Worm (Caenorhabditis elegans) whole organism, late embryonic: Measurements from ENCODE around the gene F53F1.2.

ENCODE experiments used
- C38D4.7 ChIP-seq: fragments of 200-800 bp; sonication (Bioruptor generic); optimal IDR thresholded peaks from 2 replicates; lab custom pipeline; 2018; ENCODE audit warnings: mild to moderate bottlenecking, missing genetic modification characterization, moderate library complexity, missing compliant biosample characterization
- F13H6.1 ChIP-seq: sonication (generic microtip); optimal IDR thresholded peaks from 2 replicates; lab custom pipeline; 2016; ENCODE audit warnings: missing genetic modification characterization, missing compliant biosample characterization
- K02D7.2 ChIP-seq: sonication (generic microtip); optimal IDR thresholded peaks from 2 replicates; lab custom pipeline; 2017; ENCODE audit warnings: mild to moderate bottlenecking, missing genetic modification characterization, missing compliant biosample characterization
- K09A11.1 ChIP-seq: sonication (generic microtip); optimal IDR thresholded peaks from 2 replicates; lab custom pipeline; 2017; ENCODE audit warnings: antibody characterized with exemption, mild to moderate bottlenecking, missing genetic modification characterization, missing compliant biosample characterization; ENCODE audit not compliant: insufficient read depth
- T23F11.4 ChIP-seq: fragments of 200-800 bp; sonication (Bioruptor generic); optimal IDR thresholded peaks from 2 replicates; lab custom pipeline; 2018; ENCODE audit warnings: mild to moderate bottlenecking, missing genetic modification characterization, missing compliant biosample characterization
- ceh-14 ChIP-seq: sonication (generic microtip); optimal IDR thresholded peaks from 2 replicates; lab custom pipeline; 2016; ENCODE audit warnings: missing genotype, missing genetic modification characterization, missing compliant biosample characterization
- ceh-19 ChIP-seq: fragments of 200-800 bp; sonication (Bioruptor generic); optimal IDR thresholded peaks from 2 replicates; lab custom pipeline; 2018; ENCODE audit warnings: mild to moderate bottlenecking, missing genetic modification characterization, missing compliant biosample characterization
- ceh-2 ChIP-seq: sonication (generic microtip); optimal IDR thresholded peaks from 2 replicates; lab custom pipeline; 2016; ENCODE audit warnings: missing genotype, missing genetic modification characterization, missing compliant biosample characterization
- ceh-24 ChIP-seq: sonication (generic microtip); optimal IDR thresholded peaks from 2 replicates; lab custom pipeline; 2016; ENCODE audit warnings: mild to moderate bottlenecking, missing genetic modification characterization, missing compliant biosample characterization
- ceh-30 ChIP-seq: fragments of 150-350 bp; optimal IDR thresholded peaks from 2 replicates; lab custom pipeline; 2014; ENCODE audit warnings: missing biosample characterization, missing genetic modification characterization
- ceh-48 ChIP-seq: sonication (generic microtip); optimal IDR thresholded peaks from 2 replicates; lab custom pipeline; 2016; ENCODE audit warnings: missing genetic modification characterization, inconsistent platforms, missing compliant biosample characterization
- ceh-6 ChIP-seq: fragments of 200-800 bp; sonication (Bioruptor generic); optimal IDR thresholded peaks from 2 replicates; lab custom pipeline; 2018; ENCODE audit warnings: mild to moderate bottlenecking, missing genetic modification characterization, missing compliant biosample characterization
- che-1 ChIP-seq: sonication (generic microtip); optimal IDR thresholded peaks from 2 replicates; lab custom pipeline; 2016; ENCODE audit warnings: mild to moderate bottlenecking, missing genetic modification characterization, missing compliant biosample characterization
- ets-4 ChIP-seq: sonication (generic microtip); optimal IDR thresholded peaks from 2 replicates; lab custom pipeline; 2016; ENCODE audit warnings: missing genetic modification characterization, missing compliant biosample characterization
- fax-1 ChIP-seq: sonication (generic microtip); optimal IDR thresholded peaks from 2 replicates; lab custom pipeline; 2016; ENCODE audit warnings: missing genotype, missing genetic modification characterization, missing compliant biosample characterization
- fkh-6 ChIP-seq: sonication (generic microtip); optimal IDR thresholded peaks from 2 replicates; lab custom pipeline; 2016; ENCODE audit warnings: missing genetic modification characterization, missing compliant biosample characterization
- gmeb-2 ChIP-seq: sonication (generic microtip); optimal IDR thresholded peaks from 2 replicates; lab custom pipeline; 2016; ENCODE audit warnings: missing genetic modification characterization, inconsistent platforms, missing compliant biosample characterization
- hlh-13 ChIP-seq: fragments of 200-800 bp; sonication (Bioruptor generic); optimal IDR thresholded peaks from 2 replicates; lab custom pipeline; 2018; ENCODE audit warnings: mild to moderate bottlenecking, missing genetic modification characterization, missing compliant biosample characterization
- hlh-8 ChIP-seq: sonication (generic microtip); optimal IDR thresholded peaks from 2 replicates; lab custom pipeline; 2016; ENCODE audit warnings: missing genotype, missing genetic modification characterization, missing compliant biosample characterization
- nhr-232 ChIP-seq: sonication (generic microtip); optimal IDR thresholded peaks from 2 replicates; lab custom pipeline; 2016; ENCODE audit warnings: missing genetic modification characterization, missing compliant biosample characterization
- pat-9 ChIP-seq: fragments of 200-800 bp; sonication (Bioruptor generic); optimal IDR thresholded peaks from 2 replicates; lab custom pipeline; 2018; ENCODE audit warnings: mild to moderate bottlenecking, missing genetic modification characterization, moderate library complexity, missing compliant biosample characterization
- rnt-1 ChIP-seq: sonication (generic microtip); optimal IDR thresholded peaks from 2 replicates; lab custom pipeline; 2016; ENCODE audit warnings: missing genetic modification characterization, missing compliant biosample characterization
- sdc-2 ChIP-seq: sonication (generic microtip); optimal IDR thresholded peaks from 2 replicates; lab custom pipeline; 2016; ENCODE audit warnings: missing genotype, missing genetic modification characterization, missing compliant biosample characterization
- sox-4 ChIP-seq: sonication (generic microtip); optimal IDR thresholded peaks from 2 replicates; lab custom pipeline; 2017; ENCODE audit warnings: mild to moderate bottlenecking, missing genetic modification characterization, inconsistent platforms, missing compliant biosample characterization
- syd-9 ChIP-seq: sonication (generic microtip); optimal IDR thresholded peaks from 2 replicates; lab custom pipeline; 2016; ENCODE audit warnings: mild to moderate bottlenecking, missing genetic modification characterization, moderate library complexity, missing compliant biosample characterization
- tbx-7 ChIP-seq: sonication (generic microtip); optimal IDR thresholded peaks from 2 replicates; lab custom pipeline; 2016; ENCODE audit warnings: missing genotype, missing genetic modification characterization, missing compliant biosample characterization
- ttx-3 ChIP-seq: sonication (generic microtip); optimal IDR thresholded peaks from 2 replicates; lab custom pipeline; 2016; ENCODE audit warnings: missing genetic modification reagents, missing genetic modification characterization, missing compliant biosample characterization
- unc-3 ChIP-seq, 2 experiments: fragments of 200-800 bp in 1 of 2; sonication (Bioruptor generic) in 1 of 2; sonication (generic microtip) in 1 of 2; conservative IDR thresholded peaks in 1 of 2; optimal IDR thresholded peaks in 1 of 2; 2 replicates each; pipeline versions ENCODE4 v1.3.6 to Lab custom; 2016 to 2022; ENCODE audit warnings: missing compliant biosample characterization in 2 of 2, missing genetic modification characterization in 2 of 2, missing genetic modification reagents in 1 of 2
- unc-42 ChIP-seq: sonication (generic microtip); optimal IDR thresholded peaks from 2 replicates; lab custom pipeline; 2016; ENCODE audit warnings: missing genotype, missing genetic modification characterization, missing compliant biosample characterization
- ztf-16 ChIP-seq: sonication (generic microtip); optimal IDR thresholded peaks from 2 replicates; lab custom pipeline; 2017; ENCODE audit warnings: missing genetic modification characterization, missing compliant biosample characterization

F53F1.2 gene

ce11 chrV:13411225-13411991 is 4.8 kb downstream of the F53F1.2 start:
- peak; percentile 5 for TF ChIP-seq fkh-6
- no peak for TF ChIP-seq syd-9 (tag; lab: Kevin White, UChicago)
- TF ChIP-seq ceh-19 = peak; percentile 17

ce11 chrV:13411992-13412298 is 5.3 kb downstream of the F53F1.2 start:
- TF ChIP-seq F13H6.1 (no peak), ztf-16 (tag; lab: Kevin White, UChicago) (no peak), ceh-2 (tag; lab: Kevin White, UChicago) (no peak), fax-1 (tag; lab: Kevin White, UChicago) (no peak), tbx-7 (tag; lab: Kevin White, UChicago) (no peak), ceh-30 (no peak), K09A11.1 (tag; lab: Kevin White, UChicago) (no peak), C38D4.7 (no peak), unc-42 (tag; lab: Kevin White, UChicago) (no peak)

- no peak for TF ChIP-seq ets-4 (tag; lab: Kevin White, UChicago)
- TF ChIP-seq unc-3 (GFP tag; conservative IDR thresholded peaks at IDR 0.05; lab: Robert Waterston, UW) = no peak
- TF ChIP-seq unc-3 (tag; optimal IDR thresholded peaks at IDR 0.05; lab: Kevin White, UChicago) = no peak
- no peak for TF ChIP-seq ceh-6 (GFP tag; lab: Kevin White, UChicago)
- no peak for TF ChIP-seq K09A11.1 (tag; lab: Kevin White, UChicago)
Observed at ce11 chrV:13413301-13413700, 6.7 kb downstream of the F53F1.2 start.

ce11 chrV:13414585-13414984 is 8.0 kb downstream of the F53F1.2 start, which contains the start of gene cut-2:
Gene cut-2 (plus strand): TSS chrV:13414949.
- TF ChIP-seq ceh-2 (tag; lab: Kevin White, UChicago) (no peak), rnt-1 (peak; percentile 31)

- TF ChIP-seq che-1 (peak; percentile 35), ceh-2 (tag; lab: Kevin White, UChicago) (no peak), ceh-6 (GFP tag; lab: Kevin White, UChicago) (no peak), fkh-6 (peak; percentile 26), sdc-2 (tag; lab: Kevin White, UChicago) (peak; percentile 12), T23F11.4 (GFP tag; lab: Kevin White, UChicago) (peak; percentile 73), K02D7.2 (tag; lab: Kevin White, UChicago) (peak; percentile 59), nhr-232 (tag; lab: Kevin White, UChicago) (peak; percentile 21), ceh-24 (tag; lab: Kevin White, UChicago) (no peak)
Observed at ce11 chrV:13415462-13415861, 8.8 kb downstream of the F53F1.2 start.

ce11 chrV:13416076-13416475 is 9.5 kb downstream of the F53F1.2 start:
- no peak for TF ChIP-seq fkh-6
- no peak for TF ChIP-seq hlh-13 (GFP tag; lab: Kevin White, UChicago)

- no peak for TF ChIP-seq syd-9 (tag; lab: Kevin White, UChicago)
- TF ChIP-seq pat-9 (tag; lab: Kevin White, UChicago) = no peak
- no peak for TF ChIP-seq ceh-14 (tag; lab: Kevin White, UChicago)
- no peak for TF ChIP-seq ttx-3
- TF ChIP-seq gmeb-2 = no peak
- no peak for TF ChIP-seq sox-4 (tag; lab: Kevin White, UChicago)
- no peak for TF ChIP-seq hlh-8 (tag; lab: Kevin White, UChicago)
- TF ChIP-seq ceh-48 (tag; lab: Kevin White, UChicago) = no peak
Observed at ce11 chrV:13417513-13417912, 10.9 kb downstream of the F53F1.2 start, which contains the start of gene F53F1.6. Gene F53F1.6 (minus strand): TSS chrV:13417613.
